Fruit fly (Drosophila melanogaster): ENCODE measurements around the gene CG31342.

Gene CG31342

dm6 chr3R:13032975-13033445 is 47.2 kb downstream of the CG31342 start (continued):
- TF ChIP-seq CG17385 (GFP tag; optimal IDR thresholded peaks at IDR 0.05) (peak; percentile 9), Camta (GFP tag; optimal IDR thresholded peaks at IDR 0.05) (peak; percentile 9)

dm6 chr3R:13033670-13034069 is 47.8 kb downstream of the CG31342 start:
- no peak for TF ChIP-seq CG12104 (GFP tag; optimal IDR thresholded peaks at IDR 0.05)
- 0 out of 3 replicates have a peak, but pooled peaks have one; percentile 27 for TF ChIP-seq H15 (GFP tag; IDR thresholded peaks at IDR 0.05)
- TF ChIP-seq Optix (GFP tag; IDR thresholded peaks at IDR 0.05), result no peak
- TF ChIP-seq z (GFP tag; IDR thresholded peaks at IDR 0.05), result 0 out of 3 replicates have a peak, but pooled peaks have one; percentile 29
- TF ChIP-seq Opbp (GFP tag; IDR thresholded peaks at IDR 0.05; ENCODE audit: partially characterized antibody), result no peak
- no peak for TF ChIP-seq pros (GFP tag; optimal IDR thresholded peaks at IDR 0.05)
- TF ChIP-seq Hr39 (optimal IDR thresholded peaks at IDR 0.05), result no peak
- TF ChIP-seq Dip2 (GFP tag; IDR thresholded peaks at IDR 0.05), result 0 out of 2 replicates have a peak, but pooled peaks have one; percentile 17
- TF ChIP-seq Med (GFP tag), result peak; percentile 59
- no peak for TF ChIP-seq Aef1 (GFP tag; IDR thresholded peaks at IDR 0.05)
- TF ChIP-seq CG8478 (optimal IDR thresholded peaks at IDR 0.05), result peak; percentile 68

- TF ChIP-seq grn (GFP tag; optimal IDR thresholded peaks at IDR 0.05), result no peak
- peak; percentile 94 for TF ChIP-seq twi (tag; optimal IDR thresholded peaks at IDR 0.05)
These were observed 50.2 kb downstream of the CG31342 start for dm6 chr3R:13036064-13036463.

- TF ChIP-seq CG8944 (GFP tag; optimal IDR thresholded peaks at IDR 0.05) (no peak), Gug (GFP tag; IDR thresholded peaks at IDR 0.05) (no peak), so (GFP tag; IDR thresholded peaks at IDR 0.05) (no peak), CG3281 (GFP tag; optimal IDR thresholded peaks at IDR 0.05) (no peak), CG14965 (GFP tag; optimal IDR thresholded peaks at IDR 0.05; ENCODE audit: borderline replicate concordance) (no peak), CG8765 (GFP tag; IDR thresholded peaks at IDR 0.05) (no peak)
These were observed 52.2 kb downstream of the CG31342 start, which contains the start of gene CG11668 for dm6 chr3R:13038075-13038474. Gene CG11668 (plus strand): TSS chr3R:13038375.

DNA sequence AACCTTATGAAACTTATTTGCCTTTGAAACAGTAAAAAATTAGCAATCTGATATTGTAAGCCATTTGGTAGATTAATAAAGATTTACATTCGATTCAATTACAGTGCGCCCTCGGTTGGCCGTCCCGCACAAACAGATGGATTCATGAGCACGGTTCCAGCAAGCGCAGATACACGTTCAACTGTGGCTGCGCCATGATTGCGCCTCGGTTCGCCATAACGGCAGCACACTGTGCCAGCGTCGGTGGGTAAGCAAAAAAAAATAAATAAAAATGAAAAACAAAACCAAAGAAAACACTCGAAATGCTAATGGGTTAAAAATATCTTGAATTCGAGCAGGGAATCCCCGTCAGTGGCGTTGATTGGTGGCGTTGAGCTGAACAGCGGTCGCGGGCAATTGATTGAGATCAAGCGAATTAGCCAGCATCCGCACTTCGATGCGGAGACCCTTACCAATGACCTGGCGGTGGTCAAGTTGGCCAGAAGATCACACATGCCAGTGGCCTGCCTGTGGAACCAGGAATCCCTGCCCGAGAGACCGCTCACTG is 53.3 kb downstream of the CG31342 start:
- TF ChIP-seq H2.0 (GFP tag; IDR thresholded peaks at IDR 0.05), result no peak
- TF ChIP-seq nom (GFP tag; optimal IDR thresholded peaks at IDR 0.05), result no peak
- TF ChIP-seq grau (tag; optimal IDR thresholded peaks at IDR 0.05), result peak; percentile 55
- TF ChIP-seq klu (GFP tag; IDR thresholded peaks at IDR 0.05), result no peak
- no peak for TF ChIP-seq CG11398 (GFP tag; optimal IDR thresholded peaks at IDR 0.05)
- no peak for TF ChIP-seq CG42726 (GFP tag; IDR thresholded peaks at IDR 0.05; ENCODE audit: partially characterized antibody)
- TF ChIP-seq CG14441 (GFP tag; IDR thresholded peaks at IDR 0.05), result 0 out of 2 replicates have a peak, but pooled peaks have one; percentile 22
- 0 out of 3 replicates have a peak, but pooled peaks have one; percentile 10 for TF ChIP-seq Optix (GFP tag; IDR thresholded peaks at IDR 0.05)
- no peak for TF ChIP-seq Ssrp (tag; optimal IDR thresholded peaks at IDR 0.05)
- peak; percentile 63; the same call in 2 of the 3 replicates for TF ChIP-seq row (GFP tag; IDR thresholded peaks at IDR 0.05)
- peak; percentile 61 for TF ChIP-seq sens (GFP tag)
- TF ChIP-seq Rfx (GFP tag; IDR thresholded peaks at IDR 0.05), result peak; percentile 54; the same call in 1 of the 2 replicates
- 0 out of 2 replicates have a peak, but pooled peaks have one; percentile 5 for TF ChIP-seq CG5953 (GFP tag; IDR thresholded peaks at IDR 0.05)
- TF ChIP-seq CG4360 (GFP tag; IDR thresholded peaks at IDR 0.05), result no peak
- peak; percentile 36; the same call in 1 of the 2 replicates for TF ChIP-seq lmd (GFP tag; IDR thresholded peaks at IDR 0.05)
- TF ChIP-seq H15 (GFP tag; IDR thresholded peaks at IDR 0.05), result no peak
- TF ChIP-seq CG14050 (GFP tag; IDR thresholded peaks at IDR 0.05), result no peak
- TF ChIP-seq Gsc (GFP tag; IDR thresholded peaks at IDR 0.05), result no peak
- TF ChIP-seq Ada2b (GFP tag; IDR thresholded peaks at IDR 0.05), result no peak
- TF ChIP-seq CG2889 (GFP tag; IDR thresholded peaks at IDR 0.05), result no peak
- TF ChIP-seq sob (GFP tag; IDR thresholded peaks at IDR 0.05), result no peak
- TF ChIP-seq Gug (GFP tag; IDR thresholded peaks at IDR 0.05), result peak; percentile 53; the same call in 3 of the 4 replicates
- no peak for TF ChIP-seq CG8478 (optimal IDR thresholded peaks at IDR 0.05)
- no peak for TF ChIP-seq HmgD (GFP tag; optimal IDR thresholded peaks at IDR 0.05)
- TF ChIP-seq Aef1 (GFP tag; IDR thresholded peaks at IDR 0.05), result peak; percentile 40; the same call in 1 of the 3 replicates
- no peak for TF ChIP-seq CG7372 (GFP tag; IDR thresholded peaks at IDR 0.05)
- TF ChIP-seq Dll (GFP tag; IDR thresholded peaks at IDR 0.05; ENCODE audit: partially characterized antibody), result no peak
- TF ChIP-seq slbo (GFP tag; IDR thresholded peaks at IDR 0.05), result peak; percentile 64
- TF ChIP-seq Ptx1 (GFP tag; IDR thresholded peaks at IDR 0.05), result peak; percentile 37; the same call in 1 of the 2 replicates
